Fruit fly (Drosophila melanogaster) whole organism, wandering third instar larva: ENCODE results near the gene CG34265.

Source experiments
- Abd-B ChIP-seq: fragments of >200 bp; optimal IDR thresholded peaks from 2 replicates; lab custom pipeline; 2017; ENCODE audit warnings: missing biosample characterization, missing genetic modification characterization
- CG32264 ChIP-seq: fragments of 200-800 bp; sonication (Bioruptor generic); optimal IDR thresholded peaks from 2 replicates; lab custom pipeline; 2016; ENCODE audit warnings: missing biosample characterization, missing genetic modification characterization
- CG9705 ChIP-seq: fragments of 200-800 bp; sonication (Bioruptor generic); optimal IDR thresholded peaks from 2 replicates; lab custom pipeline; 2018; ENCODE audit warnings: missing biosample characterization, mild to moderate bottlenecking, missing genetic modification characterization
- CrebA ChIP-seq: fragments of 200-800 bp; sonication (Bioruptor generic); optimal IDR thresholded peaks from 2 replicates; lab custom pipeline; 2016; ENCODE audit warnings: missing biosample characterization, mild to moderate bottlenecking, missing genetic modification characterization, borderline replicate concordance
- Dif ChIP-seq: fragments of 200-275, 200-300 bp; sonication (Bioruptor generic); optimal IDR thresholded peaks from 2 replicates; lab custom pipeline; 2018; ENCODE audit warnings: missing biosample characterization, missing genetic modification characterization; ENCODE audit not compliant: partially characterized antibody
- HLH106 ChIP-seq: fragments of 200-800 bp; optimal IDR thresholded peaks from 3 replicates; lab custom pipeline; 2019; ENCODE audit warnings: missing biosample characterization, mild to moderate bottlenecking, missing genetic modification characterization, moderate library complexity
- Hnf4 ChIP-seq: fragments of 200-800 bp; sonication (Bioruptor generic); optimal IDR thresholded peaks from 2 replicates; lab custom pipeline; 2016; ENCODE audit warnings: missing biosample characterization, mild to moderate bottlenecking, missing genetic modification characterization
- Hr78 ChIP-seq: fragments of >200 bp; optimal IDR thresholded peaks from 2 replicates; lab custom pipeline; 2017; ENCODE audit warnings: missing biosample characterization, missing genetic modification characterization
- Hr83 ChIP-seq: fragments of 200-300 bp; sonication (Bioruptor generic); optimal IDR thresholded peaks from 2 replicates; lab custom pipeline; 2016; ENCODE audit warnings: missing biosample characterization, mild to moderate bottlenecking, missing genetic modification characterization, moderate library complexity; ENCODE audit not compliant: poor library complexity, severe bottlenecking
- Jra ChIP-seq: sonication (Bioruptor generic); optimal IDR thresholded peaks from 2 replicates; lab custom pipeline; 2016; ENCODE audit warnings: missing biosample characterization, missing genetic modification characterization
- Mio ChIP-seq: sonication (Bioruptor generic); optimal IDR thresholded peaks from 2 replicates; lab custom pipeline; 2016; ENCODE audit warnings: missing biosample characterization, missing genetic modification characterization
- Myc ChIP-seq: fragments of >200 bp; optimal IDR thresholded peaks from 2 replicates; lab custom pipeline; 2017
- N ChIP-seq: fragments of >200 bp; optimal IDR thresholded peaks from 2 replicates; lab custom pipeline; 2018; ENCODE audit warnings: missing biosample characterization, missing external identifiers, missing genetic modification characterization
- OdsH ChIP-seq: fragments of 200-800 bp; sonication (Bioruptor generic); optimal IDR thresholded peaks from 2 replicates; lab custom pipeline; 2016; ENCODE audit warnings: missing biosample characterization, mild to moderate bottlenecking, missing genetic modification characterization
- Rel ChIP-seq, 2 experiments: fragments of 200-800 bp; sonication (Bioruptor generic) in 1 of 2; optimal IDR thresholded peaks; 2 replicates in 1 of 2; 3 replicates in 1 of 2; lab custom pipeline; 2016 to 2019; ENCODE audit warnings: mild to moderate bottlenecking in 2 of 2, missing biosample characterization in 2 of 2, missing genetic modification characterization in 2 of 2, moderate library complexity in 1 of 2
- Sp1 ChIP-seq: fragments of 200-800 bp; sonication (Bioruptor generic); optimal IDR thresholded peaks from 3 replicates; lab custom pipeline; 2019; ENCODE audit warnings: missing biosample characterization, mild to moderate bottlenecking, missing genetic modification characterization, moderate library complexity
- Vsx2 ChIP-seq: fragments of 200-300, 225-300 bp; sonication (Bioruptor generic); optimal IDR thresholded peaks from 2 replicates; lab custom pipeline; 2018; ENCODE audit warnings: missing biosample characterization, missing genetic modification characterization; ENCODE audit not compliant: partially characterized antibody
- br ChIP-seq: fragments of 200-800 bp; sonication (Bioruptor generic); optimal IDR thresholded peaks from 2 replicates; lab custom pipeline; 2016; ENCODE audit warnings: missing biosample characterization, missing genetic modification characterization
- brk ChIP-seq: fragments of 200-800 bp; sonication (Bioruptor generic); optimal IDR thresholded peaks from 2 replicates; lab custom pipeline; 2016; ENCODE audit warnings: missing biosample characterization, mild to moderate bottlenecking, missing genetic modification characterization
- dl ChIP-seq, 2 experiments: fragments of 175-275, 200-275 bp in 1 of 2; fragments of 200-275 bp in 1 of 2; sonication (Bioruptor generic); optimal IDR thresholded peaks; lab custom pipeline; 2018; ENCODE audit warnings: mild to moderate bottlenecking in 2 of 2, missing biosample characterization in 2 of 2, missing genetic modification characterization in 2 of 2, moderate library complexity in 2 of 2; ENCODE audit not compliant: partially characterized antibody in 2 of 2, insufficient read depth in 1 of 2
- dmrt93B ChIP-seq: fragments of 200-800 bp; sonication (Bioruptor generic); optimal IDR thresholded peaks from 2 replicates; lab custom pipeline; 2018; ENCODE audit warnings: missing biosample characterization, mild to moderate bottlenecking, missing genetic modification characterization
- dsf ChIP-seq: sonication (Bioruptor generic); optimal IDR thresholded peaks from 2 replicates; lab custom pipeline; 2016; ENCODE audit warnings: missing biosample characterization, missing genetic modification characterization, borderline replicate concordance
- ey ChIP-seq: fragments of 200-800 bp; sonication (Bioruptor generic); optimal IDR thresholded peaks from 2 replicates; lab custom pipeline; 2016; ENCODE audit warnings: missing biosample characterization, missing genetic modification characterization
- foxo ChIP-seq, 2 experiments: fragments of 200-800 bp; sonication (Bioruptor generic); optimal IDR thresholded peaks; 2 replicates in 1 of 2; 3 replicates in 1 of 2; lab custom pipeline; 2016 to 2017; ENCODE audit warnings: missing biosample characterization in 2 of 2, missing genetic modification characterization in 2 of 2
- fru ChIP-seq: fragments of 200-800 bp; sonication (Bioruptor generic); optimal IDR thresholded peaks from 3 replicates; lab custom pipeline; 2016; ENCODE audit warnings: missing biosample characterization, mild to moderate bottlenecking, missing genetic modification characterization
- h ChIP-seq: fragments of 200-800 bp; sonication (Bioruptor generic); optimal IDR thresholded peaks from 3 replicates; lab custom pipeline; 2016; ENCODE audit warnings: missing biosample characterization, mild to moderate bottlenecking, missing genetic modification characterization
- jim ChIP-seq: fragments of 175-275, 200-325 bp; sonication (Bioruptor generic); optimal IDR thresholded peaks from 2 replicates; lab custom pipeline; 2016; ENCODE audit warnings: missing biosample characterization, mild to moderate bottlenecking, missing genetic modification characterization
- lola ChIP-seq: fragments of >200 bp; optimal IDR thresholded peaks from 2 replicates; lab custom pipeline; 2017; ENCODE audit warnings: missing biosample characterization, missing genetic modification characterization
- pan ChIP-seq: fragments of >200 bp; optimal IDR thresholded peaks from 2 replicates; lab custom pipeline; 2017
- psq ChIP-seq: fragments of 200-800 bp; sonication (Bioruptor generic); optimal IDR thresholded peaks from 3 replicates; lab custom pipeline; 2017; ENCODE audit warnings: missing biosample characterization, mild to moderate bottlenecking, missing genetic modification characterization, moderate library complexity
- rgr ChIP-seq: fragments of 200-800 bp; sonication (Bioruptor generic); optimal IDR thresholded peaks from 3 replicates; lab custom pipeline; 2016; ENCODE audit warnings: missing biosample characterization, mild to moderate bottlenecking, missing genetic modification characterization
- sage ChIP-seq: fragments of 200-800 bp; sonication (Bioruptor generic); optimal IDR thresholded peaks from 2 replicates; lab custom pipeline; 2016; ENCODE audit warnings: missing biosample characterization, mild to moderate bottlenecking, missing genetic modification characterization
- sv ChIP-seq: fragments of 200-800 bp; sonication (Bioruptor generic); optimal IDR thresholded peaks from 3 replicates; lab custom pipeline; 2016; ENCODE audit warnings: missing biosample characterization, missing genetic modification characterization
- tai ChIP-seq: sonication (Bioruptor generic); optimal IDR thresholded peaks from 2 replicates; lab custom pipeline; 2016; ENCODE audit warnings: missing biosample characterization, missing genetic modification characterization
- usp ChIP-seq: fragments of >200 bp; optimal IDR thresholded peaks from 2 replicates; lab custom pipeline; 2017; ENCODE audit warnings: missing biosample characterization, missing genetic modification characterization
- woc ChIP-seq: sonication (Bioruptor generic); optimal IDR thresholded peaks from 2 replicates; lab custom pipeline; 2016; ENCODE audit warnings: missing biosample characterization, mild to moderate bottlenecking, missing genetic modification characterization

CG34265 gene

DNA sequence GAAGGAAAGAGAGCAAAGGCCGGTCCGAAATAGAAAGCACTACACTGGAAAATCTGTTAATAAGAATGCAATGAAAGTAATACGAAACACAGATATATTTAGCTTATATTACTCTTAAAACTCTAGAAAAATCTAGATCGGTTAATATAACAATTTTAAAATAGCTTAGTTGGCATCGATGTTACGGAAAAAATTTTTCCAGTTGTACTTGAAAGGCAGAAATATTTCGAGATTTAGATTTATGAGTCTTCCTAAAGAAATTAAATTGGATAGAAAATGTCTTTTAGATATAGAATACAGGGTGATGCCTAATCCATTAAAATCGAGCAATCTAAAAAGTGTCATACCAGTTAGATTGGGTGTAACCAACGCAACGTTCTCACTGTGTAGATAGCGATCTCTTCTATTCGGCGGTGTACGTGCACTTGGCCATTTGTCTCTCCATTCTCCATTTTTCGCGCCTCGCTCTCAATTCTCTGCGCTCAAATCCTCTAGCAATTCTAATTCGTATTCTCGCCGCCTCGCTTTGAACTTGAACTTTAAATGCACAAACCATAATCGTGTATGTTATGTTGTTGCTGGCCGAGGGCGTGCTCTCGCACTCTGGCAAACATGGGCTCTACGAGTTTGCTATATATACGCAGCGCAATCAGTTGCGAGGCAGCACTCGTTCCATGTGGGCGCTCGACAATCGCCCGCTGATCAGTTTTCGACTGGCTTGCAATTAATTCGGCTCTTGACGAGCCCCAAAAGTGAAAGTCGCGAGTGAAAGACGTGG is 18.1 kb upstream of the CG34265 start:
- TF ChIP-seq jim (no peak), brk (GFP tag; lab: Kevin White, UChicago) (peak; percentile 36), rgr (GFP tag; lab: Kevin White, UChicago) (peak; percentile 27), OdsH (peak; percentile 49), HLH106 (tag; lab: Kevin White, UChicago) (peak; percentile 27), sage (GFP tag; lab: Kevin White, UChicago) (no peak), foxo (GFP tag; optimal IDR thresholded peaks at IDR 0.05; lab: Kevin White, UChicago) (peak in 1 of 2 experiments; percentile 57), dmrt93B (peak; percentile 2), tai (peak; percentile 53), CrebA (no peak), Myc (lab: Kevin White, UChicago) (no peak), Hr83 (peak; percentile 79), psq (GFP tag; lab: Kevin White, UChicago) (peak; percentile 19), usp (no peak), sv (GFP tag; lab: Kevin White, UChicago) (peak; percentile 97), Dif (GFP tag; lab: Kevin White, UChicago) (peak; percentile 15), Hnf4 (GFP tag; lab: Kevin White, UChicago) (peak; percentile 46)
- TF ChIP-seq, all 38 proteins: peak for 12

DNA sequence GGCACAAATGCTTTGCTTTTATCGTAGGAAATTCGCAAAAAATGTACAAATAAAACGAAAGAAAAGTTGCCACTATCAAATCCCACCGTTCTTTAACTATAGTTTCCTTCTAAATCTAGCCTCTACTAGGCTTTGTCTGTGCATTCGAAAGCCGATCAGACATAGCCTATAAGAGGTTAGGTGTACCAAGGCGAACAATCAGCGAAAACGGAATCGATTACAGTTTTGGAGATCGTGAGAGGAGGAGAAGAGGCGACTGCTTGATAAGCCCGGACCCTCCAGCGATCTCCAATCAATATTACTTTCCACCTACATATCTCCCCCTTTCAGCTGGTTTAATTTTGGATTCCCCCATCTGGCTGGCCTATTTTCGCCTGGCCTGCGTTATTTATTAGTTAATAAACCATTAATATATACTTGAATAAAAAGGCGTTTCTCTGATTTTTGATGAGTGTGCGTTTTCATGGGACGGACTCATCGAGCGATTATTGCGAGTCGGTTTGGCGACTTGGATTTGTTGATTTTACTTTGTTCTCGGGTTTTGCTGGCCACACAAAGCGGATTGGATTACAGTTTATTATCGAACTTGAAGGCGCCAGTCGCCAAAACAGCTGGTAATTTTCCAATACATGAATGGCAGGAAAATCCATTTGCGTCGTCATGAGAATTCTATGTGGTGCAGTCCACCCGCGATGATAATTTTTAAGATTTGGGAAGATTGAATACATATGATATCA is 17.2 kb upstream of the CG34265 start:
- TF ChIP-seq brk (GFP tag; lab: Kevin White, UChicago) (peak; percentile 51), ey (GFP tag; lab: Kevin White, UChicago) (peak; percentile 4), sv (GFP tag; lab: Kevin White, UChicago) (no peak), Abd-B (GFP tag; lab: Kevin White, UChicago) (no peak), lola (GFP tag; lab: Kevin White, UChicago) (no peak), fru (GFP tag; lab: Kevin White, UChicago) (no peak), dsf (GFP tag; lab: Kevin White, UChicago) (peak; percentile 30), foxo (GFP tag; optimal IDR thresholded peaks at IDR 0.05; lab: Kevin White, UChicago) (peak in 1 of 2 experiments; percentile 26), psq (GFP tag; lab: Kevin White, UChicago) (no peak), Dif (GFP tag; lab: Kevin White, UChicago) (no peak), Hnf4 (GFP tag; lab: Kevin White, UChicago) (peak; percentile 54), Myc (lab: Kevin White, UChicago) (no peak), N (GFP tag; lab: Kevin White, UChicago) (no peak), Mio (GFP tag; lab: Kevin White, UChicago) (no peak), woc (GFP tag; lab: Kevin White, UChicago) (peak; percentile 37), Jra (GFP tag; lab: Kevin White, UChicago) (no peak), jim (peak; percentile 36), Sp1 (GFP tag; lab: Kevin White, UChicago) (peak; percentile 53), CG32264 (GFP tag; lab: Kevin White, UChicago) (no peak), Rel (GFP tag; optimal IDR thresholded peaks at IDR 0.05; lab: Kevin White, UChicago) (peak; percentile 77), Rel (tag; optimal IDR thresholded peaks at IDR 0.05; lab: Kevin White, UChicago) (peak; percentile 89), OdsH (peak; percentile 37), tai (peak; percentile 36), dl (GFP tag; optimal IDR thresholded peaks at IDR 0.05; lab: Kevin White, UChicago; ENCODE audit: insufficient read depth in 1 of 2, partially characterized antibody in 2 of 2) (no peak), HLH106 (tag; lab: Kevin White, UChicago) (peak; percentile 6), Hr83 (peak; percentile 73), usp (no peak), sage (GFP tag; lab: Kevin White, UChicago) (peak; percentile 55), rgr (GFP tag; lab: Kevin White, UChicago) (peak; percentile 24), dmrt93B (peak; percentile 6), CrebA (peak; percentile 68), pan (lab: Kevin White, UChicago) (no peak), Vsx2 (GFP tag; lab: Kevin White, UChicago) (no peak), br (GFP tag; lab: Kevin White, UChicago) (peak; percentile 42), Hr78 (GFP tag; lab: Kevin White, UChicago) (no peak), h (peak; percentile 5), CG9705 (GFP tag; lab: Kevin White, UChicago) (no peak)
